Worm (Caenorhabditis elegans) whole organism, L3 larva: ENCODE results near the gene tsen-54.
A peak's percentile ranks its signal among the peaks of the same experiment; 100 is the strongest.

ENCODE experiments used
- R02D3.7 ChIP-seq: fragments of 150-350 bp; optimal IDR thresholded peaks from 2 replicates; lab custom pipeline; 2014; ENCODE audit warnings: missing biosample characterization, missing genetic modification characterization
- ZK546.5 ChIP-seq: sonication (generic microtip); optimal IDR thresholded peaks from 2 replicates; lab custom pipeline; 2017; ENCODE audit warnings: missing biosample characterization, missing genetic modification characterization
- aly-2 ChIP-seq: fragments of 150-350 bp; optimal IDR thresholded peaks from 2 replicates; lab custom pipeline; 2014; ENCODE audit warnings: missing biosample characterization, missing genetic modification characterization
- ama-1 ChIP-seq: fragments of 150-350 bp; optimal IDR thresholded peaks from 2 replicates; lab custom pipeline; 2018
- ceh-16 ChIP-seq: sonication (generic microtip); optimal IDR thresholded peaks from 2 replicates; lab custom pipeline; 2017; ENCODE audit warnings: missing biosample characterization, missing genetic modification characterization
- ceh-28 ChIP-seq: fragments of 150-350 bp; optimal IDR thresholded peaks from 2 replicates; lab custom pipeline; 2014; ENCODE audit warnings: missing biosample characterization, missing genetic modification reagents, missing genetic modification characterization
- ceh-9 ChIP-seq: sonication (generic microtip); optimal IDR thresholded peaks from 2 replicates; lab custom pipeline; 2018; ENCODE audit warnings: missing biosample characterization, missing genetic modification characterization
- elt-1 ChIP-seq: fragments of 150-350 bp; optimal IDR thresholded peaks from 2 replicates; lab custom pipeline; 2014; ENCODE audit warnings: missing biosample characterization, missing genetic modification characterization
- elt-2 ChIP-seq: sonication (generic microtip); optimal IDR thresholded peaks from 2 replicates; lab custom pipeline; 2016; ENCODE audit warnings: missing genetic modification reagents, mild to moderate bottlenecking, missing genetic modification characterization, missing compliant biosample characterization
- fkh-10 ChIP-seq: sonication (generic microtip); optimal IDR thresholded peaks from 2 replicates; lab custom pipeline; 2017; ENCODE audit warnings: missing biosample characterization, missing genetic modification reagents, missing genetic modification characterization
- jun-1 ChIP-seq: fragments of 150-350 bp; optimal IDR thresholded peaks from 2 replicates; lab custom pipeline; 2014; ENCODE audit warnings: missing biosample characterization, missing genetic modification reagents, missing genetic modification characterization
- lin-15B ChIP-seq: fragments of 150-350 bp; optimal IDR thresholded peaks from 2 replicates; lab custom pipeline; 2014; ENCODE audit warnings: missing biosample characterization, missing genetic modification characterization
- lin-39 ChIP-seq: fragments of 150-350 bp; optimal IDR thresholded peaks from 2 replicates; lab custom pipeline; 2018; ENCODE audit warnings: missing biosample characterization, missing genetic modification reagents, missing genetic modification characterization
- lsy-12 ChIP-seq: sonication (generic microtip); optimal IDR thresholded peaks from 2 replicates; lab custom pipeline; 2016; ENCODE audit warnings: mild to moderate bottlenecking, missing genetic modification characterization, missing compliant biosample characterization
- nhr-11 ChIP-seq: fragments of 150-350 bp; optimal IDR thresholded peaks from 2 replicates; lab custom pipeline; 2014; ENCODE audit warnings: missing biosample characterization, missing genetic modification characterization
- nhr-23 ChIP-seq: fragments of 150-350 bp; optimal IDR thresholded peaks from 2 replicates; lab custom pipeline; 2014; ENCODE audit warnings: missing biosample characterization, missing genetic modification reagents, missing genetic modification characterization
- nhr-237 ChIP-seq: fragments of 150-350 bp; optimal IDR thresholded peaks from 2 replicates; lab custom pipeline; 2014; ENCODE audit warnings: missing biosample characterization, missing genetic modification characterization
- nhr-25 ChIP-seq: sonication (generic microtip); optimal IDR thresholded peaks from 2 replicates; lab custom pipeline; 2017; ENCODE audit warnings: missing biosample characterization, missing genetic modification characterization
- nhr-43 ChIP-seq: sonication (generic microtip); optimal IDR thresholded peaks from 2 replicates; lab custom pipeline; 2016; ENCODE audit warnings: mild to moderate bottlenecking, missing genetic modification characterization, missing compliant biosample characterization; ENCODE audit not compliant: poor library complexity, severe bottlenecking
- nhr-67 ChIP-seq: fragments of 150-350 bp; optimal IDR thresholded peaks from 2 replicates; lab custom pipeline; 2014; ENCODE audit warnings: missing biosample characterization, missing genetic modification characterization
- nhr-76 ChIP-seq: fragments of 150-350 bp; sonication (generic microtip); optimal IDR thresholded peaks from 5 replicates; lab custom pipeline; 2014; ENCODE audit warnings: missing biosample characterization, missing genetic modification characterization
- pha-4 ChIP-seq: fragments of 150-350 bp; optimal IDR thresholded peaks from 2 replicates; lab custom pipeline; 2014; ENCODE audit warnings: missing biosample characterization, missing genetic modification reagents, missing genetic modification characterization
- pqm-1 ChIP-seq: fragments of 150-350 bp; optimal IDR thresholded peaks from 2 replicates; lab custom pipeline; 2017; ENCODE audit warnings: missing biosample characterization, missing genetic modification characterization, inconsistent platforms
- sea-2 ChIP-seq: fragments of 150-350 bp; sonication (generic microtip); optimal IDR thresholded peaks from 4 replicates; lab custom pipeline; 2014; ENCODE audit warnings: missing biosample characterization, missing genetic modification reagents, missing genetic modification characterization
- snpc-4 ChIP-seq: fragments of 150-350 bp; optimal IDR thresholded peaks from 2 replicates; lab custom pipeline; 2014; ENCODE audit warnings: missing biosample characterization, missing genetic modification characterization
- tbx-2 ChIP-seq: sonication (generic microtip); optimal IDR thresholded peaks from 2 replicates; lab custom pipeline; 2016; ENCODE audit warnings: mild to moderate bottlenecking, missing genetic modification characterization, missing compliant biosample characterization
- unc-39 ChIP-seq: sonication (generic microtip); optimal IDR thresholded peaks from 4 replicates; lab custom pipeline; 2017; ENCODE audit warnings: missing biosample characterization, missing genetic modification characterization
- unc-62 ChIP-seq: fragments of 150-350 bp; sonication (generic microtip); optimal IDR thresholded peaks from 4 replicates; lab custom pipeline; 2014; ENCODE audit warnings: missing biosample characterization, missing genetic modification reagents, missing genetic modification characterization
- zag-1 ChIP-seq: fragments of 150-350 bp; optimal IDR thresholded peaks from 2 replicates; lab custom pipeline; 2014; ENCODE audit warnings: missing biosample characterization, missing genetic modification characterization
- ztf-11 ChIP-seq: fragments of 150-350 bp; optimal IDR thresholded peaks from 2 replicates; lab custom pipeline; 2014; ENCODE audit warnings: missing biosample characterization, missing genetic modification characterization
- ztf-4 ChIP-seq: fragments of 150-350 bp; optimal IDR thresholded peaks from 2 replicates; lab custom pipeline; 2014; ENCODE audit warnings: missing biosample characterization, missing genetic modification characterization

Gene tsen-54

ce11 chrIV:1908467-1908866 lies 39.5 kb upstream of the tsen-54 start:
- TF ChIP-seq ZK546.5 (tag; lab: Kevin White, UChicago) (no peak), nhr-23 (tag; lab: Kevin White, UChicago) (no peak), unc-39 (tag; lab: Kevin White, UChicago) (no peak), ceh-28 (no peak), lin-15B (tag; lab: Kevin White, UChicago) (no peak), nhr-76 (tag; lab: Kevin White, UChicago) (no peak), pqm-1 (no peak), aly-2 (tag; lab: Kevin White, UChicago) (no peak), nhr-43 (tag; lab: Kevin White, UChicago) (no peak), sea-2 (GFP tag; lab: Kevin White, UChicago) (no peak), ceh-9 (tag; lab: Kevin White, UChicago) (no peak), nhr-11 (tag; lab: Kevin White, UChicago) (no peak), ama-1 (no peak), R02D3.7 (tag; lab: Kevin White, UChicago) (no peak), ztf-4 (no peak), pha-4 (tag; lab: Kevin White, UChicago) (no peak)

- TF ChIP-seq elt-2 = no peak
- no peak for TF ChIP-seq jun-1 (tag; lab: Kevin White, UChicago)
- TF ChIP-seq pqm-1 = no peak
- TF ChIP-seq fkh-10 = no peak
These were observed 39.1 kb upstream of the tsen-54 start for ce11 chrIV:1908921-1909320.

ce11 chrIV:1911273-1911672 lies 36.7 kb upstream of the tsen-54 start:
- TF ChIP-seq nhr-23 (tag; lab: Kevin White, UChicago) = peak; percentile 22
- no peak for TF ChIP-seq jun-1 (tag; lab: Kevin White, UChicago)
- no peak for TF ChIP-seq zag-1 (tag; lab: Kevin White, UChicago)
- no peak for TF ChIP-seq nhr-237 (tag; lab: Kevin White, UChicago)
- TF ChIP-seq pha-4 (tag; lab: Kevin White, UChicago) = no peak
- no peak for TF ChIP-seq R02D3.7 (tag; lab: Kevin White, UChicago)
- TF ChIP-seq elt-1 (tag; lab: Kevin White, UChicago) = peak; percentile 98
- TF ChIP-seq elt-2 = no peak

ce11 chrIV:1914900-1915299 lies 33.1 kb upstream of the tsen-54 start:
- TF ChIP-seq sea-2 (GFP tag; lab: Kevin White, UChicago) (no peak), ztf-11 (tag; lab: Kevin White, UChicago) (no peak), zag-1 (tag; lab: Kevin White, UChicago) (no peak), ceh-28 (no peak), lsy-12 (tag; lab: Kevin White, UChicago) (no peak), elt-1 (tag; lab: Kevin White, UChicago) (peak; percentile 93), nhr-23 (tag; lab: Kevin White, UChicago) (peak; percentile 35), tbx-2 (tag; lab: Kevin White, UChicago) (no peak), ceh-16 (no peak), nhr-76 (tag; lab: Kevin White, UChicago) (no peak), ZK546.5 (tag; lab: Kevin White, UChicago) (no peak), ceh-9 (tag; lab: Kevin White, UChicago) (no peak), lin-39 (tag; lab: Kevin White, UChicago) (no peak)
- TF ChIP-seq, all 47 proteins: peak for 2

ce11 chrIV:1915549-1915948 lies 32.4 kb upstream of the tsen-54 start:
- TF ChIP-seq ztf-11 (tag; lab: Kevin White, UChicago) (no peak), nhr-67 (tag; lab: Kevin White, UChicago) (no peak), nhr-25 (tag; lab: Kevin White, UChicago) (no peak), nhr-43 (tag; lab: Kevin White, UChicago) (no peak), ZK546.5 (tag; lab: Kevin White, UChicago) (no peak), lsy-12 (tag; lab: Kevin White, UChicago) (no peak), unc-62 (GFP tag; lab: Kevin White, UChicago) (no peak)

- TF ChIP-seq nhr-11 (tag; lab: Kevin White, UChicago) (no peak), snpc-4 (no peak), R02D3.7 (tag; lab: Kevin White, UChicago) (no peak), zag-1 (tag; lab: Kevin White, UChicago) (no peak)
These were observed 31.7 kb upstream of the tsen-54 start for ce11 chrIV:1916247-1916646.
